Fruit fly (Drosophila melanogaster): ENCODE measurements around the gene ssp2.

Gene ssp2

dm6 chr3L:14001658-14002523 lies 36.9 kb downstream of the ssp2 start, which contains the start of the genes Nprl3 and upSET (continued):
- TF ChIP-seq dm (GFP tag; optimal IDR thresholded peaks at IDR 0.05) (peak; percentile 52), grn (GFP tag; optimal IDR thresholded peaks at IDR 0.05) (peak; percentile 99), CG9437 (GFP tag; optimal IDR thresholded peaks at IDR 0.05) (no peak), CG10321 (GFP tag; IDR thresholded peaks at IDR 0.05) (peak; percentile 90), sd (tag; optimal IDR thresholded peaks at IDR 0.05) (no peak), oc (tag; optimal IDR thresholded peaks at IDR 0.05) (no peak), Dref (GFP tag; IDR thresholded peaks at IDR 0.05) (peak; percentile 68), sim (GFP tag; IDR thresholded peaks at IDR 0.05) (no peak), CG6254 (GFP tag; optimal IDR thresholded peaks at IDR 0.05) (no peak), CG12744 (GFP tag; optimal IDR thresholded peaks at IDR 0.05) (no peak), CG10462 (GFP tag; optimal IDR thresholded peaks at IDR 0.05) (no peak), CG4730 (GFP tag; IDR thresholded peaks at IDR 0.05) (no peak), toy (GFP tag; IDR thresholded peaks at IDR 0.05) (no peak), CG2116 (GFP tag; optimal IDR thresholded peaks at IDR 0.05) (peak; percentile 66), CG1647 (GFP tag; optimal IDR thresholded peaks at IDR 0.05) (no peak), yki (optimal IDR thresholded peaks at IDR 0.05) (no peak), CG14667 (GFP tag; IDR thresholded peaks at IDR 0.05) (no peak), salm (tag; optimal IDR thresholded peaks at IDR 0.05) (no peak), CG8765 (GFP tag; IDR thresholded peaks at IDR 0.05) (no peak), tin (GFP tag; optimal IDR thresholded peaks at IDR 0.05) (no peak), Dfd (GFP tag; optimal IDR thresholded peaks at IDR 0.05) (no peak), Sry-δ (GFP tag; optimal IDR thresholded peaks at IDR 0.05) (peak; percentile 80), knrl (GFP tag; IDR thresholded peaks at IDR 0.05; ENCODE audit: partially characterized antibody) (peak; percentile 90; the same call in 2 of the 3 replicates), CG10543 (GFP tag; optimal IDR thresholded peaks at IDR 0.05) (no peak), Myb (GFP tag; optimal IDR thresholded peaks at IDR 0.05) (peak; percentile 6), Dek (tag; optimal IDR thresholded peaks at IDR 0.05) (no peak), pfk (GFP tag; optimal IDR thresholded peaks at IDR 0.05) (no peak), Adf1 (GFP tag; IDR thresholded peaks at IDR 0.05) (no peak), sr (GFP tag; IDR thresholded peaks at IDR 0.05) (no peak), CG1792 (GFP tag; optimal IDR thresholded peaks at IDR 0.05) (no peak), CG7556 (GFP tag; optimal IDR thresholded peaks at IDR 0.05) (no peak), tup (GFP tag; optimal IDR thresholded peaks at IDR 0.05) (no peak), mld (GFP tag; IDR thresholded peaks at IDR 0.05; ENCODE audit: partially characterized antibody) (peak; percentile 79; the same call in 2 of the 3 replicates), hth (optimal IDR thresholded peaks at IDR 0.05) (no peak), CG9817 (tag; optimal IDR thresholded peaks at IDR 0.05) (no peak), C15 (GFP tag; IDR thresholded peaks at IDR 0.05) (no peak), HLH4C (GFP tag; IDR thresholded peaks at IDR 0.05; ENCODE audit: partially characterized antibody) (peak; percentile 79), CG16815 (GFP tag; optimal IDR thresholded peaks at IDR 0.05) (no peak), H15 (GFP tag; IDR thresholded peaks at IDR 0.05) (no peak), CG8924 (tag; optimal IDR thresholded peaks at IDR 0.05) (no peak), dan (GFP tag; IDR thresholded peaks at IDR 0.05) (no peak), Gsc (GFP tag; IDR thresholded peaks at IDR 0.05) (no peak), CG8290 (GFP tag; optimal IDR thresholded peaks at IDR 0.05) (no peak), CG8290 (tag; optimal IDR thresholded peaks at IDR 0.05) (no peak), bsh (GFP tag; optimal IDR thresholded peaks at IDR 0.05) (no peak), Ets65A (GFP tag) (no peak), Elba2 (GFP tag; optimal IDR thresholded peaks at IDR 0.05) (peak; percentile 87), CG2120 (GFP tag; optimal IDR thresholded peaks at IDR 0.05) (no peak), CG5953 (GFP tag; IDR thresholded peaks at IDR 0.05) (no peak), CG6854 (GFP tag; optimal IDR thresholded peaks at IDR 0.05) (no peak), kay (GFP tag; optimal IDR thresholded peaks at IDR 0.05) (no peak)
